Worm (Caenorhabditis elegans) whole organism, L4/young adult: ENCODE measurements around the gene K01B6.4.

Experiments
- W03F9.2 ChIP-seq: fragments of 150-350 bp; optimal IDR thresholded peaks from 2 replicates; lab custom pipeline; 2014; ENCODE audit warnings: missing biosample characterization, missing genetic modification characterization
- dao-5 ChIP-seq: sonication (generic microtip); optimal IDR thresholded peaks from 2 replicates; lab custom pipeline; 2016; ENCODE audit warnings: missing genotype, missing genetic modification characterization, moderate library complexity, missing compliant biosample characterization
- him-1 ChIP-seq: sonication (generic microtip); optimal IDR thresholded peaks from 2 replicates; lab custom pipeline; 2016; ENCODE audit warnings: missing genotype, missing genetic modification reagents, missing genetic modification characterization, missing compliant biosample characterization

K01B6.4 gene

DNA sequence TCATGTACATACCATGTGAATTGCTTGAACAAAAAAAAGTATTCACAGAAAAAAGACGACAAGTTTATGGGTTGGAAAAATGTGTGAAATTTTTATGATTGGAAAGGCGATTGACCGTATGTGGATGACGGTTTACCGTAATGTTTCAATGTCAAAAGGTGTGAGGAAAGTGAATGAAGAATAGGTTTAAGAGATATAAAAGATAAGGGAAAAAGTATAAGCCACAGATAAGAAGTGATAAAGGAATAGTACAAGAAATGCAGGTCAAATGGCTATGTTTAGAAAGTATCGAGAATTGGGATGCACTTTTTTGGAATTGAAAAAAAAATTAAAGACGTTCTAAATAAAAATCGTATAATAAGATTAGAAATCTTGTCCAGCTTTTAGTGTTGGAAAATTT lies 19.4 kb downstream of the K01B6.4 start:
- TF ChIP-seq him-1 (tag; lab: Kevin White, UChicago) (no peak), W03F9.2 (tag; lab: Kevin White, UChicago) (no peak), dao-5 (tag; lab: Kevin White, UChicago) (no peak)

- no peak for TF ChIP-seq dao-5 (tag; lab: Kevin White, UChicago)
- no peak for TF ChIP-seq W03F9.2 (tag; lab: Kevin White, UChicago)
- no peak for TF ChIP-seq him-1 (tag; lab: Kevin White, UChicago)
Observed at ce11 chrIII:9272107-9272506, 25.1 kb downstream of the K01B6.4 start.

- TF ChIP-seq W03F9.2 (tag; lab: Kevin White, UChicago) (no peak), him-1 (tag; lab: Kevin White, UChicago) (no peak), dao-5 (tag; lab: Kevin White, UChicago) (no peak)
Observed at ce11 chrIII:9271389-9271918, 25.8 kb downstream of the K01B6.4 start.

- TF ChIP-seq dao-5 (tag; lab: Kevin White, UChicago) (no peak), W03F9.2 (tag; lab: Kevin White, UChicago) (no peak), him-1 (tag; lab: Kevin White, UChicago) (no peak)
Observed at ce11 chrIII:9270183-9270582, 27.1 kb downstream of the K01B6.4 start.

ce11 chrIII:9269012-9269471 lies 28.2 kb downstream of the K01B6.4 start, which contains the start of gene clip-1:
Gene clip-1 (minus strand): TSS chrIII:9269062.
- TF ChIP-seq W03F9.2 (tag; lab: Kevin White, UChicago) (no peak), dao-5 (tag; lab: Kevin White, UChicago) (no peak), him-1 (tag; lab: Kevin White, UChicago) (no peak)

ce11 chrIII:9258510-9258909 lies 38.7 kb downstream of the K01B6.4 start:
- TF ChIP-seq W03F9.2 (tag; lab: Kevin White, UChicago): no peak
- no peak for TF ChIP-seq him-1 (tag; lab: Kevin White, UChicago)
- TF ChIP-seq dao-5 (tag; lab: Kevin White, UChicago): no peak

- no peak for TF ChIP-seq him-1 (tag; lab: Kevin White, UChicago)
- no peak for TF ChIP-seq dao-5 (tag; lab: Kevin White, UChicago)
- TF ChIP-seq W03F9.2 (tag; lab: Kevin White, UChicago): no peak
Observed at ce11 chrIII:9256961-9257360, 40.3 kb downstream of the K01B6.4 start, which contains the start of gene M01A8.1. Gene M01A8.1 (plus strand): TSS chrIII:9257261.

ce11 chrIII:9255801-9256200 lies 41.4 kb downstream of the K01B6.4 start:
- TF ChIP-seq W03F9.2 (tag; lab: Kevin White, UChicago) (no peak), him-1 (tag; lab: Kevin White, UChicago) (no peak), dao-5 (tag; lab: Kevin White, UChicago) (no peak)

DNA sequence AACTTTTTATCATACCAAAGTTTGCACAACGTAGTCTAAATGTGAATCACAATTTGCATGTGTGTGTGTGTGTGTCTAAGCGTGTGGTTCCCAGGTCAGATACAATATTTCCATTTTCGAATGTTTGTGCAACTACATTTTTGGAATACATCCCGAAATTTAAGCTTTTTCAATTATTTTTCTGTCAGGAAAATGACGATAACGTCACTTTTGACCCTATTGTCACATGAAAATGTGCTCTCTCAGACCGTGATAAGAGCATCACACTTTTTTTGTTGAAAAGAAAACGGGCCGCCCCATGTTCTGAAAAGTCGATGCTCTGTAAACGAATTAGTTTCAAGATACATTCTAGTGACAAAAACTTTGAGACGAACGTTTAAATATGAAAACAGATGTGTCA lies 42.3 kb downstream of the K01B6.4 start:
- TF ChIP-seq W03F9.2 (tag; lab: Kevin White, UChicago) (no peak), dao-5 (tag; lab: Kevin White, UChicago) (no peak), him-1 (tag; lab: Kevin White, UChicago) (no peak)

DNA sequence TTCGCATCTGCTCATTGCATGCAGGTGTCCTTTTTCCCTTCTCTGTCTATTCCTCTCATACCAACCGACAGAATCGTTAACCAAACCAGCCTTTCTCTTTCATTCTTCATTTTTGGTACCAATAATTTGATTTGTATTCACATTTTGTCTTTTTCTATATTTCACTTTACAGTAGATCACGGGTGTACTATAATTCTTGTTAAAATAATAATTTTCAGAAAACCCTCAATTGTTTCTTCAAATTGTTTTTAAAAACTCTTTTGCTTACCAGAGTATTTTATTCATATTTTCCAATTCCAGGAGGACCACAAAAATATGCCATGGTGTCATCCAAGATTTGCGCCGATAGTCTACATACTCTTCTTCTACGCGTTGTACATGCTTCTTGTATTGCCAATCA lies 46.5 kb downstream of the K01B6.4 start, which contains the start of gene T02C1.2:
Gene T02C1.2, plus strand, starts transcription at position 301 of the 400 bp plus-strand sequence.
- TF ChIP-seq him-1 (tag; lab: Kevin White, UChicago) (no peak), W03F9.2 (tag; lab: Kevin White, UChicago) (no peak), dao-5 (tag; lab: Kevin White, UChicago) (no peak)

ce11 chrIII:9247221-9247620 lies 50.0 kb downstream of the K01B6.4 start, which contains the start of gene T02C1.1:
Gene T02C1.1 (plus strand): TSS chrIII:9247525.
- TF ChIP-seq W03F9.2 (tag; lab: Kevin White, UChicago) (no peak), him-1 (tag; lab: Kevin White, UChicago) (no peak), dao-5 (tag; lab: Kevin White, UChicago) (no peak)
